Worm (Caenorhabditis elegans) whole organism, L4 larva: ENCODE results near the gene F41E6.15.
A peak's percentile ranks its signal among the peaks of the same experiment; 100 is the strongest.

Source experiments
- D1046.2 ChIP-seq: fragments of 200-800 bp; sonication (Bioruptor generic); IDR thresholded peaks from 2 replicates; pipeline ENCODE4 v1.3.6; 2022; ENCODE audit warnings: missing genetic modification characterization, missing compliant biosample characterization
- F37D6.2 ChIP-seq: sonication (generic microtip); optimal IDR thresholded peaks from 2 replicates; lab custom pipeline; 2016; ENCODE audit warnings: mild to moderate bottlenecking, missing genetic modification characterization, missing compliant biosample characterization
- F49E8.2 ChIP-seq: sonication (generic microtip); optimal IDR thresholded peaks from 2 replicates; lab custom pipeline; 2016; ENCODE audit warnings: missing compliant biosample characterization, mild to moderate bottlenecking, missing genetic modification characterization, borderline replicate concordance
- R02D3.7 ChIP-seq: fragments of 150-350 bp; sonication (generic microtip); optimal IDR thresholded peaks from 3 replicates; lab custom pipeline; 2014; ENCODE audit warnings: missing biosample characterization, missing genetic modification characterization
- T20F7.1 ChIP-seq: fragments of 200-800 bp; sonication (Bioruptor generic); optimal IDR thresholded peaks from 2 replicates; lab custom pipeline; 2018; ENCODE audit warnings: mild to moderate bottlenecking, missing genetic modification characterization, missing compliant biosample characterization
- Y48G9A.11 ChIP-seq: fragments of 200-800 bp; sonication (Bioruptor generic); IDR thresholded peaks from 2 replicates; pipeline ENCODE4 v1.3.6; 2022; ENCODE audit warnings: missing genetic modification reagents, missing genetic modification characterization, missing compliant biosample characterization
- Y75B8A.6 ChIP-seq: fragments of 200-800 bp; sonication (Bioruptor generic); IDR thresholded peaks from 2 replicates; pipeline ENCODE4 v1.3.6; 2022; ENCODE audit warnings: missing genetic modification reagents, missing genetic modification characterization, missing compliant biosample characterization
- ZK546.5 ChIP-seq, 2 experiments: sonication (generic microtip); optimal IDR thresholded peaks; 2 replicates each; lab custom pipeline; 2017; ENCODE audit warnings: missing biosample characterization in 2 of 2, missing genetic modification characterization in 2 of 2
- ama-1 ChIP-seq: fragments of 150-350 bp; optimal IDR thresholded peaks from 2 replicates; lab custom pipeline; 2014; ENCODE audit warnings: inconsistent platforms, mixed read lengths
- attf-4 ChIP-seq: sonication (generic microtip); optimal IDR thresholded peaks from 3 replicates; lab custom pipeline; 2017; ENCODE audit warnings: missing biosample characterization, missing genetic modification characterization
- ceh-20 ChIP-seq: fragments of 200-800 bp; sonication (Bioruptor generic); IDR thresholded peaks from 2 replicates; pipeline ENCODE4 v1.3.6; 2022; ENCODE audit warnings: missing genetic modification reagents, missing genetic modification characterization, missing compliant biosample characterization
- ceh-44 ChIP-seq: fragments of 200-800 bp; sonication (Bioruptor generic); IDR thresholded peaks from 2 replicates; pipeline ENCODE4 v1.3.6; 2022; ENCODE audit warnings: missing genetic modification reagents, missing genetic modification characterization, missing compliant biosample characterization
- ces-1 ChIP-seq: fragments of 150-350 bp; sonication (generic microtip); optimal IDR thresholded peaks from 4 replicates; lab custom pipeline; 2014; ENCODE audit warnings: missing biosample characterization, missing genetic modification reagents, missing genetic modification characterization
- daf-12 ChIP-seq: fragments of 150-350 bp; optimal IDR thresholded peaks from 2 replicates; lab custom pipeline; 2014; ENCODE audit warnings: missing biosample characterization, missing genetic modification reagents, missing genetic modification characterization
- dmd-8 ChIP-seq: fragments of 200-800 bp; sonication (Bioruptor generic); IDR thresholded peaks from 2 replicates; pipeline ENCODE4 v1.3.6; 2022; ENCODE audit warnings: missing genetic modification characterization, missing compliant biosample characterization
- dpl-1 ChIP-seq: fragments of 150-350 bp; optimal IDR thresholded peaks from 2 replicates; lab custom pipeline; 2014; ENCODE audit warnings: missing biosample characterization, missing genetic modification reagents, missing genetic modification characterization
- fkh-10 ChIP-seq: fragments of 150-350 bp; optimal IDR thresholded peaks from 2 replicates; lab custom pipeline; 2014; ENCODE audit warnings: missing biosample characterization, missing genetic modification reagents, missing genetic modification characterization
- fos-1 ChIP-seq: fragments of 150-350 bp; optimal IDR thresholded peaks from 2 replicates; lab custom pipeline; 2014; ENCODE audit warnings: missing biosample characterization, missing genetic modification characterization
- gei-8 ChIP-seq: fragments of 200-800 bp; sonication (Bioruptor generic); optimal IDR thresholded peaks from 2 replicates; lab custom pipeline; 2018; ENCODE audit warnings: mild to moderate bottlenecking, missing genetic modification characterization, missing compliant biosample characterization
- hif-1 ChIP-seq, 2 experiments: sonication (generic microtip); optimal IDR thresholded peaks; 2 replicates each; lab custom pipeline; 2016 to 2017; ENCODE audit warnings: missing compliant biosample characterization in 2 of 2, missing genetic modification characterization in 2 of 2, missing genetic modification reagents in 2 of 2, missing genotype in 2 of 2, mild to moderate bottlenecking in 1 of 2
- hmg-1.1 ChIP-seq: fragments of 200-800 bp; sonication (Bioruptor generic); IDR thresholded peaks from 2 replicates; pipeline ENCODE4 v1.3.6; 2022; ENCODE audit warnings: missing genetic modification reagents, missing genetic modification characterization, missing compliant biosample characterization
- lim-7 ChIP-seq: fragments of 200-800 bp; sonication (Bioruptor generic); IDR thresholded peaks from 2 replicates; pipeline ENCODE4 v1.3.6; 2022; ENCODE audit warnings: missing genetic modification characterization, missing compliant biosample characterization
- lin-1 ChIP-seq: fragments of 200-800 bp; sonication (Bioruptor generic); IDR thresholded peaks from 2 replicates; pipeline ENCODE4 v1.3.6; 2022; ENCODE audit warnings: missing genetic modification reagents, missing genetic modification characterization, missing compliant biosample characterization
- lin-39 ChIP-seq: fragments of 150-350 bp; optimal IDR thresholded peaks from 2 replicates; lab custom pipeline; 2014; ENCODE audit warnings: missing biosample characterization, missing genetic modification reagents, missing genetic modification characterization
- madf-9 ChIP-seq: fragments of 200-800 bp; sonication (Bioruptor generic); conservative IDR thresholded peaks from 2 replicates; pipeline ENCODE4 v1.3.6; 2022; ENCODE audit warnings: missing genetic modification reagents, missing genetic modification characterization, missing compliant biosample characterization
- mdl-1 ChIP-seq, 2 experiments: fragments of 150-350 bp in 1 of 2; sonication (generic microtip) in 1 of 2; optimal IDR thresholded peaks; 2 replicates each; lab custom pipeline; 2014 to 2017; ENCODE audit warnings: missing biosample characterization in 2 of 2, missing genetic modification characterization in 2 of 2
- mxl-2 ChIP-seq: fragments of 200-800 bp; sonication (Bioruptor generic); conservative IDR thresholded peaks from 2 replicates; pipeline ENCODE4 v1.3.6; 2022; ENCODE audit warnings: missing genetic modification reagents, missing genetic modification characterization, missing compliant biosample characterization
- nhr-10 ChIP-seq: fragments of 150-350 bp; optimal IDR thresholded peaks from 2 replicates; lab custom pipeline; 2014; ENCODE audit warnings: missing biosample characterization, missing genetic modification characterization
- nhr-11 ChIP-seq: fragments of 150-350 bp; optimal IDR thresholded peaks from 2 replicates; lab custom pipeline; 2014; ENCODE audit warnings: missing biosample characterization, missing genetic modification characterization
- nhr-25 ChIP-seq: sonication (generic microtip); optimal IDR thresholded peaks from 2 replicates; lab custom pipeline; 2017; ENCODE audit warnings: missing genetic modification characterization, mild to moderate bottlenecking, missing compliant biosample characterization, antibody characterized with exemption, moderate library complexity, borderline replicate concordance; ENCODE audit not compliant: insufficient read depth
- nhr-6 ChIP-seq: fragments of 150-350 bp; optimal IDR thresholded peaks from 2 replicates; lab custom pipeline; 2014; ENCODE audit warnings: missing biosample characterization, missing genetic modification characterization
- pqm-1 ChIP-seq: sonication (generic microtip); optimal IDR thresholded peaks from 2 replicates; lab custom pipeline; 2017; ENCODE audit warnings: missing biosample characterization, missing genetic modification characterization
- sdz-12 ChIP-seq: fragments of 200-800 bp; sonication (Bioruptor generic); optimal IDR thresholded peaks from 2 replicates; lab custom pipeline; 2018; ENCODE audit warnings: mild to moderate bottlenecking, missing genetic modification characterization, missing compliant biosample characterization
- skn-1 ChIP-seq: fragments of 150-350 bp; optimal IDR thresholded peaks from 2 replicates; lab custom pipeline; 2014; ENCODE audit warnings: missing biosample characterization, missing genetic modification characterization
- snpc-1.2 ChIP-seq: fragments of 200-800 bp; sonication (Bioruptor generic); IDR thresholded peaks from 2 replicates; pipeline ENCODE4 v1.3.6; 2022; ENCODE audit warnings: missing genetic modification reagents, missing genetic modification characterization, missing compliant biosample characterization
- snpc-4 ChIP-seq: fragments of 150-350 bp; optimal IDR thresholded peaks from 2 replicates; lab custom pipeline; 2014; ENCODE audit warnings: missing biosample characterization, missing genetic modification characterization
- tag-97 ChIP-seq: fragments of 200-800 bp; sonication (Bioruptor generic); IDR thresholded peaks from 2 replicates; pipeline ENCODE4 v1.3.6; 2022; ENCODE audit warnings: missing genetic modification characterization, missing compliant biosample characterization
- tra-1 ChIP-seq: fragments of 200-800 bp; sonication (Bioruptor generic); IDR thresholded peaks from 2 replicates; pipeline ENCODE4 v1.3.6; 2022; ENCODE audit warnings: missing genetic modification reagents, missing genetic modification characterization, missing compliant biosample characterization
- unc-62 ChIP-seq, 3 experiments: fragments of 150-350 bp in 1 of 3; sonication (generic microtip); optimal IDR thresholded peaks in 2 of 3; peaks in 1 of 3; 1 replicate in 1 of 3; 2 replicates in 2 of 3; lab custom pipeline; 2014 to 2017; ENCODE audit warnings: missing biosample characterization in 3 of 3, missing genetic modification characterization in 3 of 3, missing genetic modification reagents in 3 of 3, missing genotype in 1 of 3
- zag-1 ChIP-seq: fragments of 150-350 bp; optimal IDR thresholded peaks from 2 replicates; lab custom pipeline; 2014; ENCODE audit warnings: missing biosample characterization, missing genetic modification characterization
- zip-11 ChIP-seq: fragments of 200-800 bp; sonication (Bioruptor generic); IDR thresholded peaks from 2 replicates; pipeline ENCODE4 v1.3.6; 2022; ENCODE audit warnings: missing genetic modification characterization, missing compliant biosample characterization
- zip-2 ChIP-seq: fragments of 150-350 bp; optimal IDR thresholded peaks from 2 replicates; lab custom pipeline; 2014; ENCODE audit warnings: missing biosample characterization, missing genetic modification characterization
- ztf-11 ChIP-seq: fragments of 150-350 bp; optimal IDR thresholded peaks from 2 replicates; lab custom pipeline; 2014; ENCODE audit warnings: missing biosample characterization, missing genetic modification characterization

F41E6.15 gene

DNA sequence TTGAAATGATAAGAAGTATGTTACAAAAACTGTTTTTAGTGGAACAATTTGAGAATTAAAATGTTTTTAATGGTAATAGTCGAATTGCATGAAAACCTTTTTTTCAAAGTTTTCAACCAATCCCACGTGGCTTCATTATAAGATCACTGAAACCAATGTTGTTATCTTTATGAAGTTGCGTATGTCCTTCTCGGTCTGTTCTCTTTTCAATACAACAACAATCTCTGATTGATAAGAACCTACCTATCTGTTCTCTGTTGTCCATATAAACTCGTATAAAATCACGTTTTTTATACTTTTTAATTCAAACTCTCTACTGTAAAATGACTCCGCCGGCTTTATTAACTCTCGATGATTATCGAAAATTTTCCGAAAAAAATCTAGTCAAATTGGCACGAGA is 734 bp upstream of the F41E6.15 start, which contains the start of gene F41E6.5 (continued):
- TF ChIP-seq tra-1 (GFP tag; lab: Robert Waterston, UW) (no peak), hmg-1.1 (GFP tag; lab: Robert Waterston, UW) (no peak), fkh-10 (GFP tag; lab: Kevin White, UChicago) (no peak), snpc-1.2 (no peak), dpl-1 (no peak), zag-1 (tag; lab: Kevin White, UChicago) (no peak), ceh-20 (GFP tag; lab: Robert Waterston, UW) (no peak), tag-97 (GFP tag; lab: Robert Waterston, UW) (no peak), lim-7 (GFP tag; lab: Robert Waterston, UW) (no peak), madf-9 (no peak), mdl-1 (tag; optimal IDR thresholded peaks at IDR 0.05; lab: Kevin White, UChicago) (peak in 1 of 2 experiments; percentile 79), unc-62 (GFP tag; optimal IDR thresholded peaks at IDR 0.05 in 1 of 2; lab: Kevin White, UChicago) (no peak), unc-62 (tag; optimal IDR thresholded peaks at IDR 0.05; lab: Kevin White, UChicago) (no peak), ces-1 (GFP tag; lab: Kevin White, UChicago) (no peak), nhr-6 (tag; lab: Kevin White, UChicago) (no peak), zip-11 (no peak), daf-12 (tag; lab: Kevin White, UChicago) (no peak), ama-1 (no peak), lin-39 (tag; lab: Kevin White, UChicago) (no peak), snpc-4 (tag; lab: Kevin White, UChicago) (no peak), ZK546.5 (tag; optimal IDR thresholded peaks at IDR 0.05; lab: Kevin White, UChicago) (no peak), sdz-12 (no peak), R02D3.7 (tag; lab: Kevin White, UChicago) (no peak), T20F7.1 (GFP tag; lab: Kevin White, UChicago) (no peak), lin-1 (GFP tag; lab: Robert Waterston, UW) (no peak), Y75B8A.6 (GFP tag; lab: Robert Waterston, UW) (no peak), pqm-1 (tag; lab: Kevin White, UChicago) (peak; percentile 54), skn-1 (tag; lab: Kevin White, UChicago) (no peak), Y48G9A.11 (GFP tag; lab: Robert Waterston, UW) (no peak), nhr-25 (tag; lab: Kevin White, UChicago) (no peak), nhr-10 (no peak)

DNA sequence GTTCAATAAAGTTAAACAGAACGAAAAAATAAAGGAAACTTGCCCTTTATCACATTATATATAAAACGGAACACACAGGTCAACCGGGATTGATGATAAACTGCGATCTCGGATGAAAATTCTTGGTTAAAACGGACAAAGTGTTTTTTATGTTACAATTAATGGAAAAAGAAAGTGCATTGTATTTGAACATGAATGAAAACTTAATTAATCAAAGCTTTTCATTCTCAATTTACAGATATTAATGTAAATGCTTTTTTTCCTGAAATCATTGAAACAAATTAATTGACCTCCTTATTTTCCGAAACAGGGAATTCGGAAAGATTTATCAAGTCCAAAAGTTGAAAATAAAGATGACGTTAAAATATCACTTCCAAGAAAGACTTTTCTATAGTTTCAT is 1.1 kb downstream of the F41E6.15 start, which contains the start of gene F41E6.8:
Gene F41E6.8 (minus strand): TSS at position 101 of the 400 bp plus-strand sequence.
- TF ChIP-seq F49E8.2 (tag; lab: Kevin White, UChicago) (no peak), zip-2 (no peak), hif-1 (tag; optimal IDR thresholded peaks at IDR 0.05; lab: Kevin White, UChicago) (no peak), D1046.2 (GFP tag; lab: Robert Waterston, UW) (no peak)

DNA sequence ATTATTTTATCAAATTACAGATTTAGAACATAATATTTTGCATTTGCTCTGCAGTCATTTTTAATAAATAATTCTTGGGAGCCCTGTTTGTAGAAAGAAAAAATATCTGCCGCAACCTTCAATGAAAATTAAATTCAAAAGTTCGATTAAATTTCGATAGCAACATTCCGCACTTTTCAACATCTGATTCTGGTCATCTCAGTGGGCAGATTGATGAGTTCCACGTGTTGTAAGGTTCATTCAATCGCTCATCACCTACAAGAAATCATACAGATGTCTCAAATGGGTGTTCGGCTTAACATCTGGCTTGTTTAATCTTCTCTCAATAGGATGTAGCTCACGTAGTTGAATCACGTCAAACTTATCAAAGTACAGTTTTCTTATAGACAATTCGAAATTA is 2.6 kb downstream of the F41E6.15 start:
- TF ChIP-seq fos-1 = no peak
- no peak for TF ChIP-seq zip-2
- no peak for TF ChIP-seq daf-12 (tag; lab: Kevin White, UChicago)
- no peak for TF ChIP-seq Y48G9A.11 (GFP tag; lab: Robert Waterston, UW)
- TF ChIP-seq, all 104 proteins: peak for 0

DNA sequence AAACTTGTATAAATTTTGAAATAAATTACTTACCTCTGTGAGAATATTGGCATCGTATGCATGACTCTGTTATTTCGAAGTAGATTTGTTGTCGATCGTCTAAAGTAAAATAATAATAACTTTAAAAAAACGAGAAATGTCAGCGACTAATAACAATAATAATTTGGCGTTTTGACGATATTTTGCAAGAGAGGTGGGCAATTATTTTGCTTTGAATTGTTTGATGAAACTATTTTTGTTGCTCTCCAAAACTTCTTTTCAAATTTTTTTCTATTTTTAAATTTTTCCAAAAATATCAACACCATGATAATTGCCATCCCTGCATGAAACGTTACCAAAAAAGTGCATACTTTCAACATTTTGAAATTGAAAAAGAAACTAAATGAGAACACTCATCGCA is 3.3 kb downstream of the F41E6.15 start, which contains the start of gene F41E6.7:
Gene F41E6.7 (minus strand): TSS at position 101 of the 400 bp plus-strand sequence.
- TF ChIP-seq nhr-11 = no peak
- TF ChIP-seq ztf-11 (tag; lab: Kevin White, UChicago) = no peak
- TF ChIP-seq gei-8 (GFP tag; lab: Kevin White, UChicago) = no peak
- no peak for TF ChIP-seq dmd-8
- no peak for TF ChIP-seq attf-4 (tag; lab: Kevin White, UChicago)
- no peak for TF ChIP-seq daf-12 (tag; lab: Kevin White, UChicago)
- TF ChIP-seq mxl-2 (GFP tag; lab: Robert Waterston, UW) = no peak
- no peak for TF ChIP-seq F37D6.2 (tag; lab: Kevin White, UChicago)
- no peak for TF ChIP-seq ceh-20 (GFP tag; lab: Robert Waterston, UW)
- no peak for TF ChIP-seq ceh-44 (GFP tag; lab: Robert Waterston, UW)
